Fruit fly (Drosophila melanogaster) whole organism, adult: Measurements from ENCODE around the gene MCTS1.

Source experiments
- CG11617 ChIP-seq: fragments of 200-800 bp; sonication (Bioruptor generic); optimal IDR thresholded peaks from 2 replicates; lab custom pipeline; 2017; ENCODE audit warnings: mild to moderate bottlenecking, missing biosample characterization, missing genetic modification reagents, missing genetic modification characterization
- CG12768 ChIP-seq: fragments of 200-800 bp; sonication (Bioruptor generic); optimal IDR thresholded peaks from 2 replicates; lab custom pipeline; 2017; ENCODE audit warnings: missing biosample characterization, missing genetic modification characterization, mild to moderate bottlenecking, moderate library complexity, missing genetic modification reagents
- CG14711 ChIP-seq: fragments of 200-800 bp; sonication (Bioruptor generic); optimal IDR thresholded peaks from 2 replicates; lab custom pipeline; 2018; ENCODE audit warnings: missing biosample characterization, mild to moderate bottlenecking, missing genetic modification characterization, moderate library complexity
- CG1620 ChIP-seq: fragments of 200-800 bp; sonication (Bioruptor generic); optimal IDR thresholded peaks from 2 replicates; lab custom pipeline; 2016; ENCODE audit warnings: missing biosample characterization, missing genetic modification characterization
- CG33017 ChIP-seq: fragments of 200-800 bp; sonication (Bioruptor generic); optimal IDR thresholded peaks from 2 replicates; lab custom pipeline; 2018; ENCODE audit warnings: missing biosample characterization, mild to moderate bottlenecking, missing genetic modification characterization, moderate library complexity
- CG5204 ChIP-seq: fragments of 200-800 bp; sonication (Bioruptor generic); optimal IDR thresholded peaks from 2 replicates; lab custom pipeline; 2016; ENCODE audit warnings: missing biosample characterization, missing genetic modification characterization
- CG7045 ChIP-seq: fragments of 200-800 bp; sonication (Bioruptor generic); optimal IDR thresholded peaks from 2 replicates; lab custom pipeline; 2017; ENCODE audit warnings: missing biosample characterization, mild to moderate bottlenecking, missing genetic modification characterization
- CG7101 ChIP-seq: fragments of 200-800 bp; sonication (Bioruptor generic); optimal IDR thresholded peaks from 2 replicates; lab custom pipeline; 2018; ENCODE audit warnings: missing biosample characterization, mild to moderate bottlenecking, missing genetic modification characterization, moderate library complexity
- Clk ChIP-seq: fragments of 200-800 bp; sonication (Bioruptor generic); optimal IDR thresholded peaks from 2 replicates; lab custom pipeline; 2017; ENCODE audit warnings: missing biosample characterization, missing genetic modification characterization
- Crg-1 ChIP-seq: fragments of 200-800 bp; sonication (Bioruptor generic); optimal IDR thresholded peaks from 2 replicates; lab custom pipeline; 2016; ENCODE audit warnings: missing biosample characterization, missing genetic modification characterization
- Hr96 ChIP-seq: fragments of 200-800 bp; sonication (Bioruptor generic); optimal IDR thresholded peaks from 2 replicates; lab custom pipeline; 2016; ENCODE audit warnings: missing biosample characterization, missing genetic modification characterization
- Mnt ChIP-seq: fragments of 200-800 bp; sonication (Bioruptor generic); optimal IDR thresholded peaks from 2 replicates; lab custom pipeline; 2016; ENCODE audit warnings: missing biosample characterization, mild to moderate bottlenecking, missing genetic modification characterization
- bab1 ChIP-seq: fragments of 200-800 bp; sonication (Bioruptor generic); optimal IDR thresholded peaks from 3 replicates; lab custom pipeline; 2019; ENCODE audit warnings: missing biosample characterization, mild to moderate bottlenecking, missing genetic modification characterization, moderate library complexity
- cic ChIP-seq: fragments of 200-800 bp; sonication (Bioruptor generic); optimal IDR thresholded peaks from 2 replicates; lab custom pipeline; 2017; ENCODE audit warnings: missing biosample characterization, mild to moderate bottlenecking, missing genetic modification characterization, moderate library complexity
- cnc ChIP-seq, 2 experiments: fragments of >200 bp; optimal IDR thresholded peaks; 2 replicates each; lab custom pipeline; 2017
- kay ChIP-seq: fragments of 200-800 bp; sonication (Bioruptor generic); peaks from one replicate; lab custom pipeline; 2016; ENCODE audit warnings: missing biosample characterization, missing genetic modification characterization, borderline replicate concordance
- ovo ChIP-seq: fragments of 200-800 bp; sonication (Bioruptor generic); optimal IDR thresholded peaks from 2 replicates; lab custom pipeline; 2016; ENCODE audit warnings: missing biosample characterization, missing genetic modification characterization
- pad ChIP-seq: fragments of 200-800 bp; sonication (Bioruptor generic); optimal IDR thresholded peaks from 3 replicates; lab custom pipeline; 2017; ENCODE audit warnings: missing biosample characterization, missing genetic modification characterization, mild to moderate bottlenecking, moderate library complexity, missing genetic modification reagents
- tj ChIP-seq: fragments of 200-800 bp; sonication (Bioruptor generic); optimal IDR thresholded peaks from 3 replicates; lab custom pipeline; 2017; ENCODE audit warnings: missing biosample characterization, mild to moderate bottlenecking, missing genetic modification characterization, moderate library complexity
- toe ChIP-seq: fragments of 200-800 bp; sonication (Bioruptor generic); optimal IDR thresholded peaks from 2 replicates; lab custom pipeline; 2016; ENCODE audit warnings: missing biosample characterization, missing genetic modification characterization

MCTS1 gene

dm6 chrX:6037180-6037946, at the start of gene MCTS1, which contains the start of gene rux:
Gene MCTS1, plus strand, starts transcription at chrX:6037892.
Gene rux, minus strand, starts transcription at chrX:6037800.
- TF ChIP-seq cnc (optimal IDR thresholded peaks at IDR 0.05; lab: Kevin White, UChicago) (no peak), pad (peak; percentile 40), CG14711 (tag; lab: Kevin White, UChicago) (no peak), CG12768 (peak; percentile 16), CG5204 (GFP tag; lab: Kevin White, UChicago) (peak; percentile 28), CG7045 (GFP tag; lab: Kevin White, UChicago) (no peak), Mnt (peak; percentile 53), Clk (GFP tag; lab: Kevin White, UChicago) (no peak), cic (GFP tag; lab: Kevin White, UChicago) (no peak), Hr96 (GFP tag; lab: Kevin White, UChicago) (peak; percentile 59), bab1 (peak; percentile 26), ovo (GFP tag; lab: Kevin White, UChicago) (peak; percentile 30), CG7101 (tag; lab: Kevin White, UChicago) (peak; percentile 55), CG33017 (tag; lab: Kevin White, UChicago) (no peak), kay (peak; percentile 7), Crg-1 (GFP tag; lab: Kevin White, UChicago) (peak; percentile 48), toe (GFP tag; lab: Kevin White, UChicago) (peak; percentile 58), CG11617 (GFP tag; lab: Kevin White, UChicago) (peak; percentile 27), CG1620 (GFP tag; lab: Kevin White, UChicago) (peak; percentile 53), tj (GFP tag; lab: Kevin White, UChicago) (peak; percentile 3)

dm6 chrX:5988088-5988987, 49.4 kb upstream of the MCTS1 start, which contains the start of gene CG5966:
Gene CG5966, plus strand, starts transcription at chrX:5988791.
- TF ChIP-seq CG12768 (no peak), ovo (GFP tag; lab: Kevin White, UChicago) (peak; percentile 25), kay (peak; percentile 67), Hr96 (GFP tag; lab: Kevin White, UChicago) (peak; percentile 33)

dm6 chrX:5989368-5989767, 48.3 kb upstream of the MCTS1 start:
- no peak for TF ChIP-seq toe (GFP tag; lab: Kevin White, UChicago)
- TF ChIP-seq Crg-1 (GFP tag; lab: Kevin White, UChicago): no peak
- no peak for TF ChIP-seq CG7045 (GFP tag; lab: Kevin White, UChicago)
- no peak for TF ChIP-seq Clk (GFP tag; lab: Kevin White, UChicago)
- no peak for TF ChIP-seq CG11617 (GFP tag; lab: Kevin White, UChicago)
- TF ChIP-seq Hr96 (GFP tag; lab: Kevin White, UChicago): no peak
- peak; percentile 32 for TF ChIP-seq CG7101 (tag; lab: Kevin White, UChicago)
- TF ChIP-seq ovo (GFP tag; lab: Kevin White, UChicago): no peak

dm6 chrX:5992141-5992540, 45.6 kb upstream of the MCTS1 start:
- TF ChIP-seq kay (no peak), tj (GFP tag; lab: Kevin White, UChicago) (no peak), CG5204 (GFP tag; lab: Kevin White, UChicago) (no peak), CG12768 (no peak), CG14711 (tag; lab: Kevin White, UChicago) (no peak), CG1620 (GFP tag; lab: Kevin White, UChicago) (no peak), cic (GFP tag; lab: Kevin White, UChicago) (no peak), cnc (optimal IDR thresholded peaks at IDR 0.05; lab: Kevin White, UChicago) (no peak), CG7101 (tag; lab: Kevin White, UChicago) (no peak), CG33017 (tag; lab: Kevin White, UChicago) (no peak), Crg-1 (GFP tag; lab: Kevin White, UChicago) (no peak), CG7045 (GFP tag; lab: Kevin White, UChicago) (no peak), bab1 (no peak), Hr96 (GFP tag; lab: Kevin White, UChicago) (no peak), Clk (GFP tag; lab: Kevin White, UChicago) (no peak), Mnt (no peak)

- TF ChIP-seq CG5204 (GFP tag; lab: Kevin White, UChicago) (no peak), tj (GFP tag; lab: Kevin White, UChicago) (no peak), toe (GFP tag; lab: Kevin White, UChicago) (no peak), CG14711 (tag; lab: Kevin White, UChicago) (no peak), cnc (optimal IDR thresholded peaks at IDR 0.05; lab: Kevin White, UChicago) (no peak)
Measured at dm6 chrX:5992767-5993325, 44.8 kb upstream of the MCTS1 start.
